Worm (Caenorhabditis elegans) whole organism, mixed stage, embryonic: ENCODE measurements around the gene F59H6.14.

ENCODE experiments used
- bed-3 ChIP-seq: fragments of 200-800 bp; sonication (Bioruptor generic); optimal IDR thresholded peaks from 3 replicates; lab custom pipeline; 2018; ENCODE audit warnings: mild to moderate bottlenecking, missing genetic modification characterization, moderate library complexity, missing compliant biosample characterization
- ceh-43 ChIP-seq: fragments of 200-800 bp; sonication (Bioruptor generic); optimal IDR thresholded peaks from 2 replicates; lab custom pipeline; 2018; ENCODE audit warnings: mild to moderate bottlenecking, missing genetic modification characterization, moderate library complexity, missing compliant biosample characterization
- ceh-83 ChIP-seq: fragments of 200-800 bp; sonication (Bioruptor generic); optimal IDR thresholded peaks from 2 replicates; lab custom pipeline; 2018; ENCODE audit warnings: mild to moderate bottlenecking, missing genetic modification characterization, missing compliant biosample characterization
- hlh-1 ChIP-seq: fragments of 150-350 bp; optimal IDR thresholded peaks from 2 replicates; lab custom pipeline; 2014; ENCODE audit warnings: missing biosample characterization, missing genetic modification reagents, missing genetic modification characterization
- lin-32 ChIP-seq: fragments of 200-800 bp; sonication (Bioruptor generic); optimal IDR thresholded peaks from 2 replicates; lab custom pipeline; 2018; ENCODE audit warnings: mild to moderate bottlenecking, missing genetic modification characterization, missing compliant biosample characterization
- lsy-2 ChIP-seq: fragments of 150-350 bp; optimal IDR thresholded peaks from 2 replicates; lab custom pipeline; 2014; ENCODE audit warnings: missing biosample characterization, missing genetic modification characterization
- mab-5 ChIP-seq: fragments of 150-350 bp; optimal IDR thresholded peaks from 2 replicates; lab custom pipeline; 2014; ENCODE audit warnings: missing biosample characterization, missing genetic modification characterization
- nhr-2 ChIP-seq: fragments of 150-350 bp; optimal IDR thresholded peaks from 2 replicates; lab custom pipeline; 2014; ENCODE audit warnings: missing biosample characterization, missing genetic modification characterization
- nhr-76 ChIP-seq: sonication (generic microtip); optimal IDR thresholded peaks from 2 replicates; lab custom pipeline; 2017; ENCODE audit warnings: missing biosample characterization, missing genetic modification characterization
- unc-62 ChIP-seq: fragments of 150-350 bp; optimal IDR thresholded peaks from 2 replicates; lab custom pipeline; 2014; ENCODE audit warnings: missing biosample characterization, missing genetic modification reagents, missing genetic modification characterization
- zip-8 ChIP-seq: fragments of 150-350 bp; optimal IDR thresholded peaks from 2 replicates; lab custom pipeline; 2014; ENCODE audit warnings: missing biosample characterization, missing genetic modification characterization
- ztf-11 ChIP-seq: fragments of 150-350 bp; optimal IDR thresholded peaks from 2 replicates; lab custom pipeline; 2014; ENCODE audit warnings: missing biosample characterization, missing genetic modification characterization

The F59H6.14 gene

ce11 chrII:2083726-2084179 is 50.4 kb downstream of the F59H6.14 start, which contains the start of the genes T16A1.5 and fbxc-49:
TSS of gene T16A1.5 (minus strand) at chrII:2083826.
TSS of gene fbxc-49 (plus strand) at chrII:2084129.
- TF ChIP-seq nhr-2 (tag; lab: Kevin White, UChicago) (no peak), lin-32 (GFP tag; lab: Kevin White, UChicago) (no peak), ceh-43 (GFP tag; lab: Kevin White, UChicago) (no peak), bed-3 (GFP tag; lab: Kevin White, UChicago) (no peak), ceh-83 (no peak), nhr-76 (tag; lab: Kevin White, UChicago) (no peak), lsy-2 (no peak), ztf-11 (no peak), hlh-1 (no peak), unc-62 (GFP tag; lab: Kevin White, UChicago) (no peak), mab-5 (tag; lab: Kevin White, UChicago) (no peak), zip-8 (no peak)
